Fruit fly (Drosophila melanogaster) whole organism, embryonic: Measurements from ENCODE around the gene Paris.

Source experiments
- Bgb ChIP-seq: fragments of 200-800 bp; sonication (Bioruptor generic); IDR thresholded peaks from 2 replicates; pipeline ENCODE4 v1.3.6; 2022; ENCODE audit warnings: missing biosample characterization, missing genetic modification characterization; ENCODE audit not compliant: partially characterized antibody
- CG11247 ChIP-seq: fragments of 200-800 bp; sonication (Bioruptor generic); IDR thresholded peaks from 2 replicates; pipeline ENCODE4 v1.3.6; 2022; ENCODE audit warnings: missing biosample characterization, missing genetic modification characterization
- CG13624 ChIP-seq: fragments of 200-800 bp; sonication (Bioruptor generic); optimal IDR thresholded peaks from 2 replicates; lab custom pipeline; 2016; ENCODE audit warnings: missing biosample characterization, missing genetic modification characterization
- CG13894 ChIP-seq: fragments of 200-800 bp; sonication (Bioruptor generic); optimal IDR thresholded peaks from 3 replicates; lab custom pipeline; 2018; ENCODE audit warnings: missing biosample characterization, mild to moderate bottlenecking, missing genetic modification characterization, moderate library complexity
- CG14860 ChIP-seq: fragments of 200-800 bp; sonication (Bioruptor generic); IDR thresholded peaks from 3 replicates; pipeline ENCODE4 v1.3.6; 2022; ENCODE audit warnings: missing biosample characterization, missing genetic modification characterization; ENCODE audit not compliant: partially characterized antibody
- CG18599 ChIP-seq: fragments of 200-800 bp; sonication (Bioruptor generic); optimal IDR thresholded peaks from 3 replicates; lab custom pipeline; 2017; ENCODE audit warnings: missing biosample characterization, missing genetic modification characterization, mild to moderate bottlenecking, moderate library complexity, missing genetic modification reagents
- CG2120 ChIP-seq: fragments of 200-800 bp; sonication (Bioruptor generic); optimal IDR thresholded peaks from 3 replicates; lab custom pipeline; 2016; ENCODE audit warnings: missing biosample characterization, missing genetic modification characterization
- CG30403 ChIP-seq: fragments of 200-800 bp; sonication (Bioruptor generic); optimal IDR thresholded peaks from 3 replicates; lab custom pipeline; 2016; ENCODE audit warnings: missing biosample characterization, missing genetic modification characterization
- CG3838 ChIP-seq: fragments of 200-800 bp; sonication (Bioruptor generic); optimal IDR thresholded peaks from 3 replicates; lab custom pipeline; 2016; ENCODE audit warnings: missing biosample characterization, missing genetic modification characterization
- CG3995 ChIP-seq: fragments of 200-800 bp; sonication (Bioruptor generic); optimal IDR thresholded peaks from 3 replicates; lab custom pipeline; 2016; ENCODE audit warnings: missing biosample characterization, missing genetic modification characterization
- CG7372 ChIP-seq: fragments of 200-800 bp; sonication (Bioruptor generic); IDR thresholded peaks from 2 replicates; pipeline ENCODE4 v1.3.6; 2022; ENCODE audit warnings: missing biosample characterization, missing genetic modification characterization
- CG8281 ChIP-seq: fragments of 200-800 bp; sonication (Bioruptor generic); optimal IDR thresholded peaks from 2 replicates; lab custom pipeline; 2018; ENCODE audit warnings: missing biosample characterization, mild to moderate bottlenecking, missing genetic modification characterization, moderate library complexity
- CG8765 ChIP-seq: fragments of 200-800 bp; sonication (Bioruptor generic); IDR thresholded peaks from 2 replicates; pipeline ENCODE4 v1.3.6; 2022; ENCODE audit warnings: missing biosample characterization, missing genetic modification characterization
- CG9797 ChIP-seq: fragments of 200-800 bp; sonication (Bioruptor generic); optimal IDR thresholded peaks from 3 replicates; lab custom pipeline; 2018; ENCODE audit warnings: missing biosample characterization, mild to moderate bottlenecking, missing genetic modification characterization
- CHES-1-like ChIP-seq: fragments of 200-800 bp; sonication (Bioruptor generic); optimal IDR thresholded peaks from 2 replicates; lab custom pipeline; 2016; ENCODE audit warnings: missing biosample characterization, missing genetic modification characterization
- Deaf1 ChIP-seq: fragments of 200-800 bp; optimal IDR thresholded peaks from 3 replicates; lab custom pipeline; 2019; ENCODE audit warnings: missing biosample characterization, mild to moderate bottlenecking, missing genetic modification characterization, moderate library complexity
- Ets97D ChIP-seq: fragments of 200-800 bp; sonication (Bioruptor generic); optimal IDR thresholded peaks from 3 replicates; lab custom pipeline; 2016; ENCODE audit warnings: missing biosample characterization, missing genetic modification characterization
- HmgZ ChIP-seq: fragments of 200-800 bp; sonication (Bioruptor generic); optimal IDR thresholded peaks from 2 replicates; lab custom pipeline; 2018; ENCODE audit warnings: missing biosample characterization, mild to moderate bottlenecking, missing genetic modification characterization
- Hmr ChIP-seq: fragments of 200-800 bp; sonication (Bioruptor generic); optimal IDR thresholded peaks from 3 replicates; lab custom pipeline; 2017; ENCODE audit warnings: mild to moderate bottlenecking, missing biosample characterization, missing genetic modification reagents, missing genetic modification characterization
- Hmx ChIP-seq: fragments of 200-800 bp; sonication (Bioruptor generic); optimal IDR thresholded peaks from 2 replicates; lab custom pipeline; 2016; ENCODE audit warnings: missing biosample characterization, missing genetic modification characterization
- NC2β ChIP-seq: fragments of 200-800 bp; sonication (Bioruptor generic); optimal IDR thresholded peaks from 2 replicates; lab custom pipeline; 2016; ENCODE audit warnings: missing biosample characterization, missing genetic modification characterization
- Nf-YB ChIP-seq: fragments of 200-800 bp; sonication (Bioruptor generic); optimal IDR thresholded peaks from 3 replicates; lab custom pipeline; 2019; ENCODE audit warnings: missing biosample characterization, mild to moderate bottlenecking, missing genetic modification characterization, moderate library complexity
- Poxn ChIP-seq: fragments of 200-800 bp; sonication (Bioruptor generic); IDR thresholded peaks from 2 replicates; pipeline ENCODE4 v1.3.6; 2022; ENCODE audit warnings: missing biosample characterization, missing genetic modification characterization
- Usf ChIP-seq: fragments of 200-800 bp; sonication (Bioruptor generic); optimal IDR thresholded peaks from 2 replicates; lab custom pipeline; 2017; ENCODE audit warnings: missing genotype, missing biosample characterization, missing genetic modification characterization
- YL-1 ChIP-seq: fragments of 200-800 bp; sonication (Bioruptor generic); optimal IDR thresholded peaks from 3 replicates; lab custom pipeline; 2017; ENCODE audit warnings: missing biosample characterization, mild to moderate bottlenecking, missing genetic modification characterization
- ase ChIP-seq: fragments of 200-800 bp; sonication (Bioruptor generic); IDR thresholded peaks from 3 replicates; pipeline ENCODE4 v1.3.6; 2022; ENCODE audit warnings: missing biosample characterization, missing genetic modification characterization
- bbx ChIP-seq: fragments of 200-800 bp; sonication (Bioruptor generic); IDR thresholded peaks from 2 replicates; pipeline ENCODE4 v1.3.6; 2022; ENCODE audit warnings: missing biosample characterization, missing genetic modification characterization; ENCODE audit not compliant: partially characterized antibody
- bsh ChIP-seq, 2 experiments: fragments of 200-800 bp; sonication (Bioruptor generic); optimal IDR thresholded peaks; 2 replicates each; lab custom pipeline; 2017 to 2018; ENCODE audit warnings: mild to moderate bottlenecking in 2 of 2, missing biosample characterization in 2 of 2, missing genetic modification characterization in 2 of 2, moderate library complexity in 1 of 2
- btn ChIP-seq: fragments of 200-800 bp; sonication (Bioruptor generic); optimal IDR thresholded peaks from 2 replicates; lab custom pipeline; 2016; ENCODE audit warnings: missing biosample characterization, missing genetic modification characterization
- croc ChIP-seq: fragments of 200-800 bp; sonication (Bioruptor generic); conservative IDR thresholded peaks from 3 replicates; pipeline ENCODE4 v1.3.6; 2022; ENCODE audit warnings: missing biosample characterization, missing genetic modification characterization
- danr ChIP-seq: fragments of 200-800 bp; sonication (Bioruptor generic); IDR thresholded peaks from 2 replicates; pipeline ENCODE4 v1.3.6; 2022; ENCODE audit warnings: missing biosample characterization, missing genetic modification characterization
- fu2 ChIP-seq: fragments of 200-800 bp; sonication (Bioruptor generic); optimal IDR thresholded peaks from 2 replicates; lab custom pipeline; 2016; ENCODE audit warnings: missing biosample characterization, missing genetic modification characterization
- gcm2 ChIP-seq: fragments of 200-800 bp; sonication (Bioruptor generic); optimal IDR thresholded peaks from 2 replicates; lab custom pipeline; 2016; ENCODE audit warnings: missing biosample characterization, missing genetic modification characterization
- gsb ChIP-seq: fragments of 200-800 bp; sonication (Bioruptor generic); IDR thresholded peaks from 2 replicates; pipeline ENCODE4 v1.3.6; 2022; ENCODE audit warnings: missing biosample characterization, missing genetic modification characterization
- hb ChIP-seq: fragments of 200-800 bp; sonication (Bioruptor generic); IDR thresholded peaks from 3 replicates; pipeline ENCODE4 v1.3.6; 2022; ENCODE audit warnings: missing biosample characterization, missing genetic modification characterization; ENCODE audit not compliant: partially characterized antibody
- insv ChIP-seq, 2 experiments: fragments of 200-800 bp; sonication (Bioruptor generic); optimal IDR thresholded peaks; 3 replicates each; lab custom pipeline; 2016 to 2018; ENCODE audit warnings: missing biosample characterization in 2 of 2, missing genetic modification characterization in 2 of 2
- inv ChIP-seq: fragments of 200-800 bp; sonication (Bioruptor generic); IDR thresholded peaks from 2 replicates; pipeline ENCODE4 v1.3.6; 2022; ENCODE audit warnings: missing biosample characterization, missing genetic modification characterization; ENCODE audit not compliant: partially characterized antibody
- nom ChIP-seq: fragments of 200-800 bp; sonication (Bioruptor generic); optimal IDR thresholded peaks from 2 replicates; lab custom pipeline; 2017; ENCODE audit warnings: missing biosample characterization, missing genetic modification characterization, mild to moderate bottlenecking, moderate library complexity, missing genetic modification reagents
- oc ChIP-seq: fragments of 200-800 bp; sonication (Bioruptor generic); optimal IDR thresholded peaks from 2 replicates; lab custom pipeline; 2018; ENCODE audit warnings: missing biosample characterization, mild to moderate bottlenecking, missing genetic modification characterization, moderate library complexity
- pnt ChIP-seq: fragments of 200-800 bp; sonication (Bioruptor generic); optimal IDR thresholded peaks from 3 replicates; lab custom pipeline; 2016; ENCODE audit warnings: missing biosample characterization, missing genetic modification characterization
- ro ChIP-seq: fragments of 200-800 bp; sonication (Bioruptor generic); IDR thresholded peaks from 2 replicates; pipeline ENCODE4 v1.3.6; 2022; ENCODE audit warnings: missing biosample characterization, missing genetic modification characterization
- schlank ChIP-seq: fragments of 200-800 bp; sonication (Bioruptor generic); optimal IDR thresholded peaks from 2 replicates; lab custom pipeline; 2018; ENCODE audit warnings: missing biosample characterization, mild to moderate bottlenecking, missing genetic modification characterization
- seq ChIP-seq: fragments of 200-800 bp; sonication (Bioruptor generic); IDR thresholded peaks from 2 replicates; pipeline ENCODE4 v1.3.6; 2022; ENCODE audit warnings: missing biosample characterization, missing genetic modification characterization
- shn ChIP-seq: fragments of 200-800 bp; sonication (Bioruptor generic); optimal IDR thresholded peaks from 3 replicates; lab custom pipeline; 2016; ENCODE audit warnings: missing biosample characterization, missing genetic modification characterization
- sug ChIP-seq: fragments of 200-800 bp; optimal IDR thresholded peaks from 2 replicates; lab custom pipeline; 2019; ENCODE audit warnings: missing biosample characterization, mild to moderate bottlenecking, missing genetic modification characterization, moderate library complexity
- vnd ChIP-seq: fragments of 200-800 bp; sonication (Bioruptor generic); IDR thresholded peaks from 3 replicates; pipeline ENCODE4 v1.3.6; 2022; ENCODE audit warnings: missing biosample characterization, missing genetic modification characterization; ENCODE audit not compliant: partially characterized antibody
- zfh1 ChIP-seq: fragments of 200-800 bp; sonication (Bioruptor generic); IDR thresholded peaks from 3 replicates; pipeline ENCODE4 v1.3.6; 2022; ENCODE audit warnings: missing biosample characterization, missing genetic modification characterization

Paris gene

DNA sequence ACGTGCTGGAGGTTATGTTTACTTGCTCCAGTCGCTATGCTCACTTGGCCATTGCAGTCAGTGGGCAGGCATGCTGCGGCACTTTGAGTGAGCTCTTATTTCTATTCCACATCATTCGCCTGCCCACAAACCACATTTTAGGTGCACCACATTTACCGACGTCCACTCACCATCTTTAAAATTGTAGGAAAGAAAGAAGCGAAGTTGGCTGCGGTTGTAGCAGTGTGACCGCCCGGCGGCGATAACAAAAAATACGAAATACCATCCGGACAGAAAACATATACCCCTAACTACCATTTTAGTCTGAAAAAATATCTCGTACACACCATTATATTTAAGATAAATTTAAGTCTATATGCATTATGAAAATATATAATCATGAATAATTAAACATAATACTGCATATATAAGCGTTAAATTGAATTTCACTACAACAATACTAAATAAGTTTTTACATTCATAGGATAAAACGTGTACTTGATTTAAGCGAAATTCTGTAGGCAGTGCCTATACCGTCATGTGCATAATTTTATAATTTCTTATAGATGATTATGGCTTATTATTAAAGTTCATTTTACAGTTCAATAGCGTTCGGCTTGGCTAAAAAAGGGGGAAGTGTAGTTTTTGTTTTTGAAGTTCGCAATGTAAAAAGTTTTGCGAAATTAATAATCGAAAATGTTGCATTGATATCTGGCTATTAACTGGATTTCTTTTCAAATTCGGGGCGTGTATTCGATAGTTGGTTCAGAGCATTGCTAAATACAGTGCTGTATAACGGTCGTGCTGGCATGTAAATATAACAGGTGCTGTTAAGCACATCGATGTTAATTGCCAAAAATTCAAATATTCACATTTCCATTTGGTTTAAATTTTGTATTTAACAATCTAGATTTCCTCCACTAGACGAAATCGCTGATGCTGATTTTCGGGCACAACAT is 5.0 kb upstream of the Paris start, which contains the start of gene RpL27A (continued):
- TF ChIP-seq Ets97D (GFP tag; lab: Kevin White, UChicago) (peak; percentile 99), CG8765 (GFP tag; lab: Robert Waterston, UW) (no peak), gcm2 (GFP tag; lab: Kevin White, UChicago) (peak; percentile 43), insv (GFP tag; optimal IDR thresholded peaks at IDR 0.05; lab: Kevin White, UChicago) (peak in 1 of 2 experiments; percentile 54), CG9797 (GFP tag; lab: Kevin White, UChicago) (peak; percentile 83), fu2 (GFP tag; lab: Kevin White, UChicago) (peak; percentile 63), pnt (GFP tag; lab: Kevin White, UChicago) (no peak), ro (GFP tag; lab: Robert Waterston, UW) (peak; percentile 65), CG8281 (tag; lab: Kevin White, UChicago) (peak; percentile 11), CHES-1-like (GFP tag; lab: Kevin White, UChicago) (peak; percentile 26), Hmx (GFP tag; lab: Kevin White, UChicago) (peak; percentile 40), oc (tag; lab: Kevin White, UChicago) (peak; percentile 60), CG3995 (GFP tag; lab: Kevin White, UChicago) (peak; percentile 47), CG7372 (GFP tag; lab: Robert Waterston, UW) (peak; percentile 77), NC2β (peak; percentile 92), croc (GFP tag; lab: Robert Waterston, UW) (peak; percentile 24; the same call in 1 of the 3 replicates), CG3838 (GFP tag; lab: Kevin White, UChicago) (peak; percentile 50), Hmr (GFP tag; lab: Kevin White, UChicago) (peak; percentile 93), gsb (GFP tag; lab: Robert Waterston, UW) (peak; percentile 54), YL-1 (peak; percentile 99), sug (tag; lab: Kevin White, UChicago) (peak; percentile 76), vnd (GFP tag; lab: Robert Waterston, UW) (peak; percentile 47; the same call in 1 of the 3 replicates), hb (GFP tag; lab: Robert Waterston, UW) (no peak), shn (GFP tag; lab: Kevin White, UChicago) (peak; percentile 64), CG30403 (peak; percentile 67), CG11247 (GFP tag; lab: Robert Waterston, UW) (peak; percentile 81), Poxn (GFP tag; lab: Robert Waterston, UW) (peak; percentile 37; the same call in 1 of the 2 replicates), ase (GFP tag; lab: Robert Waterston, UW) (peak; percentile 37; the same call in 1 of the 3 replicates), inv (GFP tag; lab: Robert Waterston, UW) (peak; percentile 47; the same call in 1 of the 2 replicates), danr (GFP tag; lab: Robert Waterston, UW) (no peak), bbx (GFP tag; lab: Robert Waterston, UW) (peak; percentile 73), bsh (GFP tag; optimal IDR thresholded peaks at IDR 0.05; lab: Kevin White, UChicago) (peak; percentile 43 to 66), CG14860 (GFP tag; lab: Robert Waterston, UW) (no peak), btn (GFP tag; lab: Kevin White, UChicago) (peak; percentile 36), HmgZ (tag; lab: Kevin White, UChicago) (peak; percentile 75), CG18599 (GFP tag; lab: Kevin White, UChicago) (peak; percentile 83), nom (GFP tag; lab: Kevin White, UChicago) (peak; percentile 81), seq (GFP tag; lab: Robert Waterston, UW) (peak; percentile 69), Usf (peak; percentile 69), Deaf1 (tag; lab: Kevin White, UChicago) (peak; percentile 48), CG13624 (GFP tag; lab: Kevin White, UChicago) (peak; percentile 48), CG2120 (GFP tag; lab: Kevin White, UChicago) (peak; percentile 41), Nf-YB (peak; percentile 57), CG13894 (peak; percentile 72), schlank (peak; percentile 84), zfh1 (GFP tag; lab: Robert Waterston, UW) (peak; percentile 88), Bgb (GFP tag; lab: Robert Waterston, UW) (peak; percentile 58)
